Worm (Caenorhabditis elegans): Measurements from ENCODE around the gene B0035.15.

DNA sequence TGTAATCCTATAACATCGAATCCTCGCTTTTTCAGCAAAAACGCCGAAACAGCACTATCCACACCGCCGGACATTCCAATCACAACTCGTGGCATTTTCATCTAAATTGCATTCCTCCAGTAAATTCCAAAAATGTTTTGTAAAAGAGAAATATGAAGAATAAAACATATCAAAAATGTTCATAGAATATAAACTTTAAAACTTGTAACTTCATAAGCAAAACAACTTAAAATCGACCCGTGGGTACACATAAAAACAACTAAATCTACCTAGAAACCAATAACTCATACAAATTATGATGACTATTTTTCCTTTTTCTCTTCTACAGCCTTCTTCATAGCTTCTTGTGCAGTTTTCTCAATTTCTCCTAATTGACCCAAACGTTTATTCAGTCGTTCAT lies 1.3 kb downstream of the B0035.15 start, which contains the start of gene mttu-1:
- TF ChIP-seq unc-62 (GFP tag; optimal IDR thresholded peaks at IDR 0.05) (no peak), nhr-28 (tag; optimal IDR thresholded peaks at IDR 0.05) (no peak), snpc-4 (tag; optimal IDR thresholded peaks at IDR 0.05) (no peak), nhr-12 (tag; optimal IDR thresholded peaks at IDR 0.05) (no peak), unc-39 (tag; optimal IDR thresholded peaks at IDR 0.05) (no peak), mep-1 (tag; optimal IDR thresholded peaks at IDR 0.05) (no peak), elt-1 (tag; optimal IDR thresholded peaks at IDR 0.05; ENCODE audit: borderline replicate concordance, insufficient read depth) (no peak), pha-4 (tag; optimal IDR thresholded peaks at IDR 0.05) (no peak)

All from whole organism, mixed stage, embryonic.